Worm (Caenorhabditis elegans) whole organism, L1 larva: Measurements from ENCODE around the gene T02H6.4.

Experiments used
- C04F5.9 ChIP-seq: sonication (generic microtip); optimal IDR thresholded peaks from 2 replicates; lab custom pipeline; 2016; ENCODE audit warnings: missing genetic modification characterization, missing compliant biosample characterization
- C16A3.4 ChIP-seq: fragments of 150-350 bp; optimal IDR thresholded peaks from 2 replicates; lab custom pipeline; 2014; ENCODE audit warnings: missing biosample characterization, missing genetic modification characterization
- C34B4.2 ChIP-seq: sonication (generic microtip); optimal IDR thresholded peaks from 2 replicates; lab custom pipeline; 2017; ENCODE audit warnings: mild to moderate bottlenecking, missing genetic modification characterization, missing compliant biosample characterization
- F16B12.6 ChIP-seq: fragments of 150-350 bp; optimal IDR thresholded peaks from 2 replicates; lab custom pipeline; 2014; ENCODE audit warnings: missing biosample characterization, missing genetic modification characterization
- alr-1 ChIP-seq: fragments of 200-800 bp; sonication (Bioruptor generic); optimal IDR thresholded peaks from 2 replicates; lab custom pipeline; 2018; ENCODE audit warnings: borderline replicate concordance, mild to moderate bottlenecking, missing genetic modification characterization, missing compliant biosample characterization
- ama-1 ChIP-seq: fragments of 150-350 bp; optimal IDR thresholded peaks from 2 replicates; lab custom pipeline; 2014
- blmp-1 ChIP-seq: fragments of 150-350 bp; optimal IDR thresholded peaks from 2 replicates; lab custom pipeline; 2014; ENCODE audit warnings: missing biosample characterization, missing genetic modification characterization
- ceh-8 ChIP-seq: fragments of 200-800 bp; sonication (Bioruptor generic); optimal IDR thresholded peaks from 2 replicates; lab custom pipeline; 2018; ENCODE audit warnings: mild to moderate bottlenecking, missing genetic modification characterization, moderate library complexity, missing compliant biosample characterization
- ceh-88 ChIP-seq: fragments of 200-800 bp; sonication (Bioruptor generic); IDR thresholded peaks from 2 replicates; pipeline ENCODE4 v1.3.6; 2022; ENCODE audit warnings: missing genetic modification characterization, missing compliant biosample characterization
- ces-1 ChIP-seq: fragments of 150-350 bp; optimal IDR thresholded peaks from 2 replicates; lab custom pipeline; 2014; ENCODE audit warnings: missing biosample characterization, missing genetic modification reagents, missing genetic modification characterization
- dpl-1 ChIP-seq, 3 experiments: fragments of 150-350 bp in 2 of 3; sonication (generic microtip) in 1 of 3; optimal IDR thresholded peaks; 2 replicates each; lab custom pipeline; 2014 to 2017; ENCODE audit warnings: missing biosample characterization in 3 of 3, missing genetic modification characterization in 3 of 3, missing genetic modification reagents in 3 of 3
- efl-1 ChIP-seq, 4 experiments: fragments of 150-350 bp; optimal IDR thresholded peaks in 3 of 4; peaks in 1 of 4; 1 replicate in 1 of 4; 2 replicates in 3 of 4; lab custom pipeline; 2014; ENCODE audit warnings: missing biosample characterization in 2 of 4, missing genetic modification characterization in 2 of 4, missing genetic modification reagents in 2 of 4
- efl-3 ChIP-seq: fragments of 200-800 bp; sonication (Bioruptor generic); optimal IDR thresholded peaks from 2 replicates; lab custom pipeline; 2018; ENCODE audit warnings: mild to moderate bottlenecking, missing genetic modification characterization, missing compliant biosample characterization
- egl-13 ChIP-seq: sonication (generic microtip); optimal IDR thresholded peaks from 2 replicates; lab custom pipeline; 2016; ENCODE audit warnings: missing genotype, missing genetic modification reagents, missing genetic modification characterization, missing compliant biosample characterization
- elt-2 ChIP-seq: sonication (generic microtip); optimal IDR thresholded peaks from 2 replicates; lab custom pipeline; 2016; ENCODE audit warnings: missing genetic modification characterization, mild to moderate bottlenecking, inconsistent platforms, missing compliant biosample characterization, missing genetic modification reagents
- elt-3 ChIP-seq, 6 experiments: fragments of 150-350 bp in 1 of 6; sonication (generic microtip); optimal IDR thresholded peaks; 2 replicates each; lab custom pipeline; 2017 to 2018; ENCODE audit warnings: missing biosample characterization in 6 of 6, missing genetic modification characterization in 6 of 6, inconsistent platforms in 1 of 6
- ets-5 ChIP-seq: fragments of 200-800 bp; sonication (Bioruptor generic); IDR thresholded peaks from 2 replicates; pipeline ENCODE4 v1.3.6; 2022; ENCODE audit warnings: missing genetic modification characterization, missing compliant biosample characterization
- grh-1 ChIP-seq: fragments of 200-800 bp; sonication (Bioruptor generic); IDR thresholded peaks from 2 replicates; pipeline ENCODE4 v1.3.6; 2022; ENCODE audit warnings: missing genetic modification reagents, missing genetic modification characterization, missing compliant biosample characterization
- hlh-4 ChIP-seq: sonication (generic microtip); optimal IDR thresholded peaks from 2 replicates; lab custom pipeline; 2016; ENCODE audit warnings: mild to moderate bottlenecking, missing genetic modification characterization, missing compliant biosample characterization
- isw-1 ChIP-seq: fragments of 200-800 bp; sonication (Bioruptor generic); IDR thresholded peaks from 2 replicates; pipeline ENCODE4 v1.3.6; 2022; ENCODE audit warnings: missing genetic modification characterization, missing compliant biosample characterization
- jun-1 ChIP-seq: fragments of 150-350 bp; optimal IDR thresholded peaks from 2 replicates; lab custom pipeline; 2014; ENCODE audit warnings: missing biosample characterization, missing genetic modification reagents, missing genetic modification characterization
- lin-13 ChIP-seq: fragments of 150-350 bp; optimal IDR thresholded peaks from 2 replicates; lab custom pipeline; 2014; ENCODE audit warnings: missing biosample characterization, missing genetic modification reagents, missing genetic modification characterization
- lin-39 ChIP-seq: fragments of 150-350 bp; optimal IDR thresholded peaks from 2 replicates; lab custom pipeline; 2014; ENCODE audit warnings: missing biosample characterization, missing genetic modification reagents, missing genetic modification characterization
- lir-3 ChIP-seq: sonication (generic microtip); optimal IDR thresholded peaks from 2 replicates; lab custom pipeline; 2016; ENCODE audit warnings: mild to moderate bottlenecking, missing genetic modification characterization, moderate library complexity, missing compliant biosample characterization; ENCODE audit not compliant: poor library complexity
- lsy-2 ChIP-seq, 2 experiments: fragments of 150-350 bp; optimal IDR thresholded peaks; 2 replicates each; lab custom pipeline; 2014; ENCODE audit warnings: missing biosample characterization in 2 of 2, missing genetic modification characterization in 2 of 2
- mef-2 ChIP-seq: fragments of 150-350 bp; optimal IDR thresholded peaks from 2 replicates; lab custom pipeline; 2014; ENCODE audit warnings: missing biosample characterization, missing genetic modification characterization
- nhr-12 ChIP-seq: sonication (generic microtip); optimal IDR thresholded peaks from 2 replicates; lab custom pipeline; 2017; ENCODE audit warnings: missing biosample characterization, missing genetic modification characterization
- nhr-19 ChIP-seq: fragments of 200-800 bp; sonication (Bioruptor generic); conservative IDR thresholded peaks from 2 replicates; pipeline ENCODE4 v1.3.6; 2022; ENCODE audit warnings: missing genetic modification characterization, missing compliant biosample characterization
- nhr-20 ChIP-seq: sonication (generic microtip); optimal IDR thresholded peaks from 2 replicates; lab custom pipeline; 2016; ENCODE audit warnings: mild to moderate bottlenecking, missing genetic modification characterization, missing compliant biosample characterization
- nhr-237 ChIP-seq: fragments of 150-350 bp; optimal IDR thresholded peaks from 2 replicates; lab custom pipeline; 2014; ENCODE audit warnings: missing biosample characterization, missing genetic modification characterization
- nhr-47 ChIP-seq: sonication (generic microtip); optimal IDR thresholded peaks from 2 replicates; lab custom pipeline; 2016; ENCODE audit warnings: mild to moderate bottlenecking, missing genetic modification characterization, moderate library complexity, missing compliant biosample characterization
- nhr-71 ChIP-seq: sonication (generic microtip); optimal IDR thresholded peaks from 2 replicates; lab custom pipeline; 2016; ENCODE audit warnings: mild to moderate bottlenecking, missing genetic modification characterization, moderate library complexity, missing compliant biosample characterization
- nhr-77 ChIP-seq: fragments of 150-350 bp; optimal IDR thresholded peaks from 2 replicates; lab custom pipeline; 2014; ENCODE audit warnings: missing biosample characterization, missing genetic modification characterization
- nhr-85 ChIP-seq: sonication (generic microtip); peaks from one replicate; lab custom pipeline; 2016; ENCODE audit warnings: missing genetic modification characterization, inconsistent platforms, missing compliant biosample characterization
- pag-3 ChIP-seq: sonication (generic microtip); optimal IDR thresholded peaks from 2 replicates; lab custom pipeline; 2017; ENCODE audit warnings: missing genetic modification characterization, mild to moderate bottlenecking, missing compliant biosample characterization, antibody characterized with exemption, borderline replicate concordance; ENCODE audit not compliant: insufficient read depth
- pax-3 ChIP-seq: fragments of 200-800 bp; sonication (Bioruptor generic); optimal IDR thresholded peaks from 2 replicates; lab custom pipeline; 2018; ENCODE audit warnings: mild to moderate bottlenecking, missing genetic modification characterization, moderate library complexity, missing compliant biosample characterization
- sptf-1 ChIP-seq: fragments of 150-350 bp; optimal IDR thresholded peaks from 2 replicates; lab custom pipeline; 2014; ENCODE audit warnings: missing biosample characterization, missing genetic modification characterization
- sup-37 ChIP-seq: fragments of 200-800 bp; sonication (Bioruptor generic); optimal IDR thresholded peaks from 2 replicates; lab custom pipeline; 2018; ENCODE audit warnings: mild to moderate bottlenecking, missing genetic modification characterization, missing compliant biosample characterization
- unc-62 ChIP-seq: fragments of 150-350 bp; optimal IDR thresholded peaks from 2 replicates; lab custom pipeline; 2014; ENCODE audit warnings: missing biosample characterization, missing genetic modification reagents, missing genetic modification characterization
- unc-98 ChIP-seq: fragments of 200-800 bp; sonication (Bioruptor generic); IDR thresholded peaks from 2 replicates; pipeline ENCODE4 v1.3.6; 2022; ENCODE audit warnings: missing genetic modification characterization, missing compliant biosample characterization
- vab-15 ChIP-seq: sonication (generic microtip); optimal IDR thresholded peaks from 2 replicates; lab custom pipeline; 2017; ENCODE audit warnings: missing genotype, mild to moderate bottlenecking, missing genetic modification characterization, missing compliant biosample characterization
- xbp-1 ChIP-seq: sonication (generic microtip); optimal IDR thresholded peaks from 2 replicates; lab custom pipeline; 2016; ENCODE audit warnings: missing genetic modification characterization, missing compliant biosample characterization
- ztf-11 ChIP-seq, 2 experiments: sonication (generic microtip); optimal IDR thresholded peaks; 2 replicates each; lab custom pipeline; 2016 to 2017; ENCODE audit warnings: missing genetic modification characterization in 2 of 2, missing biosample characterization in 1 of 2, missing compliant biosample characterization in 1 of 2

T02H6.4 gene

DNA sequence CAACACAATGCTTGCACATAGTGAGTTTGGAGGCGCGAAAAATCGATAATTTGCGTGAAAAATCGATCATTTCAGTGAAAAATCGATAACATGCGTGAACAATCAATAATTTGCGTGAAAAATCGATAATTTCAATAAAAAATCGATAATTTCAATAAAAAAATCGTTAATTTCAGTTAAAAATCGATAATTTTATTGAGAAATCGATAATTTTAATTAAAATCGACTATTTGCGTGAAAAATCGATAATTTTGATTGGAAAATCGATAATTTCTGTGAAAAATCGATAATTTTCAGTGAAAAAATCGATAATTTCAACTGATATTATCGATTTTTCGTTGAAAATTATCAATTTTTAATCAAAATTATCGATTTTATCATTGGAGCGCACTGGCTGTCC lies 34.2 kb downstream of the T02H6.4 start:
- no peak for TF ChIP-seq efl-1 (optimal IDR thresholded peaks at IDR 0.05; lab: Kevin White, UChicago)
- peak in 1 of 2 experiments; percentile 69 for TF ChIP-seq efl-1 (GFP tag; optimal IDR thresholded peaks at IDR 0.05 in 1 of 2; lab: Kevin White, UChicago)
- no peak for TF ChIP-seq nhr-19 (GFP tag; lab: Robert Waterston, UW)
- TF ChIP-seq nhr-20 (tag; lab: Kevin White, UChicago), result no peak
- no peak for TF ChIP-seq alr-1 (tag; lab: Kevin White, UChicago)

DNA sequence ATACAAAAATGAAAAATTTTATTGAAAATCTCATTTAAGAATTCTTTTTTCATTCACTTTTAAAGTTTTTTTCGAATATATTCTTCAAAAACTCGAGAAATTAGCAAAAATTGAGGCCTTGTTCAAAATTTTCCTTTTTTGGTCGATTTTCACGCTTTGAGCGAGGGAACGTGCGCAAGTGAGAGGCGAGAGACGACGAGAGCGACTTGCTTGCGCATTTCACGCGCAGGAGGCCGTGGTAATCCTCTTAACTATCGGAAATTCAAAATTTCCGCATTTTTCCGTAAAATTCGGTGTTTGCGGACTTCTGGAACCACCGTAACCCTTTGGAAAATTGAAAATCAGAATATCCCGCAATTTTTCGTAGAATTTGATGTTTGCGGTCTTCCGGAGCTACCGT lies 40.1 kb downstream of the T02H6.4 start:
- no peak for TF ChIP-seq nhr-77 (tag; lab: Kevin White, UChicago)
- no peak for TF ChIP-seq hlh-4 (tag; lab: Kevin White, UChicago)
- TF ChIP-seq C34B4.2 (tag; lab: Kevin White, UChicago), result no peak
- no peak for TF ChIP-seq nhr-12
- TF ChIP-seq efl-3 (GFP tag; lab: Kevin White, UChicago), result no peak
- TF ChIP-seq pag-3 (tag; lab: Kevin White, UChicago), result no peak
- no peak for TF ChIP-seq C04F5.9 (tag; lab: Kevin White, UChicago)
- TF ChIP-seq isw-1 (GFP tag; lab: Robert Waterston, UW), result no peak
- TF ChIP-seq blmp-1 (tag; lab: Kevin White, UChicago), result no peak
- TF ChIP-seq unc-62 (GFP tag; lab: Kevin White, UChicago), result no peak
- TF ChIP-seq elt-3 (tag; optimal IDR thresholded peaks at IDR 0.05; lab: Kevin White, UChicago), result no peak
- TF ChIP-seq mef-2 (tag; lab: Kevin White, UChicago), result no peak
- TF ChIP-seq ama-1 (lab: Kevin White, UChicago), result no peak
- no peak for TF ChIP-seq elt-2 (tag; lab: Kevin White, UChicago)
- TF ChIP-seq ceh-8 (GFP tag; lab: Kevin White, UChicago), result no peak
- no peak for TF ChIP-seq sup-37 (GFP tag; lab: Kevin White, UChicago)
- no peak for TF ChIP-seq egl-13
- no peak for TF ChIP-seq C16A3.4 (tag; lab: Kevin White, UChicago)
- TF ChIP-seq nhr-19 (GFP tag; lab: Robert Waterston, UW), result no peak
- TF ChIP-seq lin-13 (GFP tag; lab: Kevin White, UChicago), result no peak
- no peak for TF ChIP-seq unc-98 (GFP tag; lab: Robert Waterston, UW)
- TF ChIP-seq ceh-88 (GFP tag; lab: Robert Waterston, UW), result no peak
- TF ChIP-seq lir-3 (tag; lab: Kevin White, UChicago), result no peak
- TF ChIP-seq nhr-71, result peak; percentile 11
- TF ChIP-seq ztf-11 (tag; optimal IDR thresholded peaks at IDR 0.05; lab: Kevin White, UChicago), result no peak
- TF ChIP-seq sptf-1, result no peak
- peak; percentile 39 for TF ChIP-seq nhr-47
- peak in 2 of 3 experiments; percentile 12 to 16 for TF ChIP-seq dpl-1 (GFP tag; optimal IDR thresholded peaks at IDR 0.05; lab: Kevin White, UChicago)
- TF ChIP-seq vab-15, result no peak
- no peak for TF ChIP-seq jun-1 (tag; lab: Kevin White, UChicago)
- no peak for TF ChIP-seq nhr-237 (tag; lab: Kevin White, UChicago)
- no peak for TF ChIP-seq xbp-1 (tag; lab: Kevin White, UChicago)
- TF ChIP-seq lin-39 (tag; lab: Kevin White, UChicago), result no peak
- no peak; the same call in 1 of the 2 replicates for TF ChIP-seq grh-1
- no peak for TF ChIP-seq F16B12.6
- TF ChIP-seq pax-3 (tag; lab: Kevin White, UChicago), result no peak
- TF ChIP-seq nhr-85 (tag; lab: Kevin White, UChicago), result no peak
- TF ChIP-seq ces-1 (GFP tag; lab: Kevin White, UChicago), result no peak
- peak in 1 of 2 experiments; percentile 13 for TF ChIP-seq lsy-2 (tag; optimal IDR thresholded peaks at IDR 0.05; lab: Kevin White, UChicago)
- TF ChIP-seq efl-1 (optimal IDR thresholded peaks at IDR 0.05; lab: Kevin White, UChicago), result peak in 1 of 2 experiments; percentile 43
- peak; percentile 29 to 94 for TF ChIP-seq efl-1 (GFP tag; optimal IDR thresholded peaks at IDR 0.05 in 1 of 2; lab: Kevin White, UChicago)
- TF ChIP-seq ets-5, result no peak
